Fruit fly (Drosophila melanogaster) whole organism, prepupa: ENCODE measurements around the gene bib.

ENCODE experiments used
- CG10631 ChIP-seq: fragments of 200-800 bp; sonication (Bioruptor generic); optimal IDR thresholded peaks from 2 replicates; lab custom pipeline; 2016; ENCODE audit warnings: missing biosample characterization, missing genetic modification characterization
- CG10669 ChIP-seq: fragments of 200-800 bp; sonication (Bioruptor generic); optimal IDR thresholded peaks from 3 replicates; lab custom pipeline; 2018; ENCODE audit warnings: missing biosample characterization, mild to moderate bottlenecking, missing genetic modification characterization, moderate library complexity
- CG11762 ChIP-seq: fragments of 200-800 bp; sonication (Bioruptor generic); optimal IDR thresholded peaks from 3 replicates; lab custom pipeline; 2016; ENCODE audit warnings: missing biosample characterization, missing genetic modification characterization; ENCODE audit not compliant: insufficient read depth
- CG11902 ChIP-seq: fragments of 200-800 bp; sonication (Bioruptor generic); optimal IDR thresholded peaks from 3 replicates; lab custom pipeline; 2016; ENCODE audit warnings: missing biosample characterization, missing genetic modification characterization
- CG3032 ChIP-seq: fragments of 200-800 bp; optimal IDR thresholded peaks from 2 replicates; lab custom pipeline; 2019; ENCODE audit warnings: missing biosample characterization, mild to moderate bottlenecking, missing genetic modification characterization, moderate library complexity
- CG31627 ChIP-seq: fragments of 200-800 bp; sonication (Bioruptor generic); optimal IDR thresholded peaks from 3 replicates; lab custom pipeline; 2016; ENCODE audit warnings: missing biosample characterization, missing genetic modification characterization
- CG32006 ChIP-seq: fragments of 200-800 bp; sonication (Bioruptor generic); optimal IDR thresholded peaks from 3 replicates; lab custom pipeline; 2017; ENCODE audit warnings: missing biosample characterization, mild to moderate bottlenecking, missing genetic modification characterization
- CG34406 ChIP-seq: fragments of 200-800 bp; sonication (Bioruptor generic); optimal IDR thresholded peaks from 3 replicates; lab custom pipeline; 2016; ENCODE audit warnings: missing biosample characterization, missing genetic modification characterization
- CG3919 ChIP-seq: fragments of 200-800 bp; sonication (Bioruptor generic); optimal IDR thresholded peaks from 3 replicates; lab custom pipeline; 2016; ENCODE audit warnings: missing biosample characterization, missing genetic modification characterization
- CG4318 ChIP-seq: fragments of 200-800 bp; sonication (Bioruptor generic); optimal IDR thresholded peaks from 3 replicates; lab custom pipeline; 2017; ENCODE audit warnings: missing biosample characterization, mild to moderate bottlenecking, missing genetic modification characterization
- CG6163 ChIP-seq: fragments of 200-800 bp; sonication (Bioruptor generic); IDR thresholded peaks from 3 replicates; pipeline ENCODE4 v1.3.6; 2022; ENCODE audit warnings: missing biosample characterization, missing genetic modification characterization
- CG6854 ChIP-seq: fragments of 200-800 bp; sonication (Bioruptor generic); optimal IDR thresholded peaks from 2 replicates; lab custom pipeline; 2017; ENCODE audit warnings: missing biosample characterization, mild to moderate bottlenecking, missing genetic modification characterization
- CG7368 ChIP-seq: fragments of 200-800 bp; sonication (Bioruptor generic); optimal IDR thresholded peaks from 3 replicates; lab custom pipeline; 2016; ENCODE audit warnings: missing biosample characterization, missing genetic modification characterization
- CG8119 ChIP-seq: fragments of 200-800 bp; sonication (Bioruptor generic); IDR thresholded peaks from 3 replicates; pipeline ENCODE4 v1.3.6; 2022; ENCODE audit warnings: missing biosample characterization, missing genetic modification characterization
- CG8319 ChIP-seq: fragments of 200-800 bp; sonication (Bioruptor generic); optimal IDR thresholded peaks from 3 replicates; lab custom pipeline; 2016; ENCODE audit warnings: missing biosample characterization, missing genetic modification characterization
- CG8632 ChIP-seq: fragments of 200-800 bp; sonication (Bioruptor generic); optimal IDR thresholded peaks from 3 replicates; lab custom pipeline; 2016; ENCODE audit warnings: missing biosample characterization, missing genetic modification characterization
- CG9139 ChIP-seq: fragments of 200-800 bp; sonication (Bioruptor generic); optimal IDR thresholded peaks from 3 replicates; lab custom pipeline; 2017; ENCODE audit warnings: missing biosample characterization, mild to moderate bottlenecking, missing genetic modification characterization
- Eip78C ChIP-seq: fragments of 200-800 bp; sonication (Bioruptor generic); peaks from one replicate; lab custom pipeline; 2016; ENCODE audit warnings: missing biosample characterization, missing genetic modification characterization
- Eip93F ChIP-seq: fragments of 200-800 bp; sonication (Bioruptor generic); optimal IDR thresholded peaks from 2 replicates; lab custom pipeline; 2016; ENCODE audit warnings: missing biosample characterization, mild to moderate bottlenecking, missing genetic modification characterization
- Ets21C ChIP-seq: fragments of 200-800 bp; sonication (Bioruptor generic); optimal IDR thresholded peaks from 3 replicates; lab custom pipeline; 2016; ENCODE audit warnings: missing biosample characterization, missing genetic modification characterization
- Ets96B ChIP-seq: fragments of 200-800 bp; optimal IDR thresholded peaks from 2 replicates; lab custom pipeline; 2019; ENCODE audit warnings: missing biosample characterization, mild to moderate bottlenecking, missing genetic modification characterization, moderate library complexity
- Hr38 ChIP-seq: sonication (Bioruptor generic); optimal IDR thresholded peaks from 2 replicates; lab custom pipeline; 2016; ENCODE audit warnings: missing biosample characterization, missing genetic modification characterization
- Hr4 ChIP-seq: fragments of 200-800 bp; sonication (Bioruptor generic); optimal IDR thresholded peaks from 3 replicates; lab custom pipeline; 2016; ENCODE audit warnings: missing biosample characterization, missing genetic modification characterization
- Smox ChIP-seq: fragments of 200-800 bp; sonication (Bioruptor generic); optimal IDR thresholded peaks from 3 replicates; lab custom pipeline; 2016; ENCODE audit warnings: missing biosample characterization, missing genetic modification characterization
- Sox102F ChIP-seq: fragments of 200-800 bp; sonication (Bioruptor generic); optimal IDR thresholded peaks from 2 replicates; lab custom pipeline; 2016; ENCODE audit warnings: missing biosample characterization, mild to moderate bottlenecking, missing genetic modification characterization
- Sox14 ChIP-seq: fragments of 200-800 bp; sonication (Bioruptor generic); optimal IDR thresholded peaks from 3 replicates; lab custom pipeline; 2016; ENCODE audit warnings: missing biosample characterization, missing genetic modification characterization
- Sox15 ChIP-seq: fragments of 200-800 bp; sonication (Bioruptor generic); optimal IDR thresholded peaks from 3 replicates; lab custom pipeline; 2016; ENCODE audit warnings: missing biosample characterization, missing genetic modification characterization
- cyc ChIP-seq: fragments of 200-800 bp; sonication (Bioruptor generic); optimal IDR thresholded peaks from 3 replicates; lab custom pipeline; 2016; ENCODE audit warnings: missing biosample characterization, missing genetic modification characterization
- dac ChIP-seq: fragments of 200-800 bp; sonication (Bioruptor generic); optimal IDR thresholded peaks from 2 replicates; lab custom pipeline; 2017; ENCODE audit warnings: missing biosample characterization, mild to moderate bottlenecking, missing genetic modification characterization
- dsx ChIP-seq: fragments of 200-800 bp; optimal IDR thresholded peaks from 3 replicates; lab custom pipeline; 2019; ENCODE audit warnings: missing biosample characterization, mild to moderate bottlenecking, missing genetic modification characterization, moderate library complexity; ENCODE audit not compliant: poor library complexity, severe bottlenecking
- eg ChIP-seq: fragments of 200-800 bp; sonication (Bioruptor generic); IDR thresholded peaks from 3 replicates; pipeline ENCODE4 v1.3.6; 2022; ENCODE audit warnings: missing biosample characterization, missing genetic modification characterization
- esn ChIP-seq: fragments of 200-800 bp; sonication (Bioruptor generic); optimal IDR thresholded peaks from 2 replicates; lab custom pipeline; 2016; ENCODE audit warnings: missing biosample characterization, mild to moderate bottlenecking, missing genetic modification characterization, moderate library complexity
- fd59A ChIP-seq: fragments of 200-800 bp; sonication (Bioruptor generic); optimal IDR thresholded peaks from 2 replicates; lab custom pipeline; 2017; ENCODE audit warnings: missing biosample characterization, mild to moderate bottlenecking, missing genetic modification characterization, missing genetic modification reagents
- lz ChIP-seq: fragments of 200-800 bp; sonication (Bioruptor generic); optimal IDR thresholded peaks from 3 replicates; lab custom pipeline; 2016; ENCODE audit warnings: missing biosample characterization, missing genetic modification characterization
- net ChIP-seq: fragments of 200-800 bp; sonication (Bioruptor generic); optimal IDR thresholded peaks from 3 replicates; lab custom pipeline; 2016; ENCODE audit warnings: missing biosample characterization, missing genetic modification characterization
- spab ChIP-seq: fragments of 200-800 bp; sonication (Bioruptor generic); optimal IDR thresholded peaks from 2 replicates; lab custom pipeline; 2017; ENCODE audit warnings: missing biosample characterization, mild to moderate bottlenecking, missing genetic modification characterization, missing genetic modification reagents
- svp ChIP-seq: fragments of 200-800 bp; sonication (Bioruptor generic); peaks from one replicate; lab custom pipeline; 2016; ENCODE audit warnings: missing biosample characterization, missing genetic modification characterization
- topi ChIP-seq: fragments of 200-800 bp; sonication (Bioruptor generic); optimal IDR thresholded peaks from 3 replicates; lab custom pipeline; 2016; ENCODE audit warnings: missing biosample characterization, missing genetic modification characterization
- vri ChIP-seq: fragments of 200-800 bp; sonication (Bioruptor generic); optimal IDR thresholded peaks from 3 replicates; lab custom pipeline; 2016; ENCODE audit warnings: missing biosample characterization, mild to moderate bottlenecking, missing genetic modification characterization

bib gene

dm6 chr2L:9984078-9984772, at the start of gene bib (continued):
- TF ChIP-seq Sox102F: peak; percentile 84
- peak; percentile 75 for TF ChIP-seq Sox14 (GFP tag; lab: Kevin White, UChicago)
- TF ChIP-seq CG3032 (tag; lab: Kevin White, UChicago): peak; percentile 93
- TF ChIP-seq CG6854: peak; percentile 79
- TF ChIP-seq esn (GFP tag; lab: Kevin White, UChicago): peak; percentile 90
- TF ChIP-seq CG8119 (GFP tag; lab: Robert Waterston, UW): peak; percentile 89
- TF ChIP-seq CG8632 (GFP tag; lab: Kevin White, UChicago): peak; percentile 90
- peak; percentile 89 for TF ChIP-seq spab (GFP tag; lab: Kevin White, UChicago)
- peak; percentile 90 for TF ChIP-seq CG10669 (GFP tag; lab: Kevin White, UChicago)
- TF ChIP-seq, all 60 proteins: peak for 59

DNA sequence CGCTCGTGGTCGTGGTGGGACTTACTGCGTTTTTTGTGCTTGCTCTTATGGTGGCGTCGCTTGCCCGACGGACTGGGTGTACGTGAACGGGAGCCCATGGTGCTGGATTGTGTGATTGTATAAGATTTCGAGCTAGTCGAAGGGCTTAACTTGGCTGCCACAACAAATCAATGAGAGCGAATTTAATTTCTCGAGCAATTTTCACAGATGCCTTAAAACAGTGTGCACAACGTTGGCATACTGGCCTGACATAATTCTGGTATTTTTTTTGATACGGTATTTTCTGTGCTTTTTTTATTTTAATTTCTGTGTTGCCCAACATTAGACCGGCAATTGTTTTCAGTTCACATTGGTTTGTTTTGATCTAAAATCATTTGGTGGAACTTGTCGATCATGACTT, 46.5 kb upstream of the bib start, which contains the start of gene Arglu1:
TSS of gene Arglu1 (minus strand) at position 227 of the 400 bp plus-strand sequence.
- TF ChIP-seq CG4318: no peak
- TF ChIP-seq cyc: peak; percentile 40
- no peak for TF ChIP-seq Hr4
- TF ChIP-seq CG34406 (GFP tag; lab: Kevin White, UChicago): no peak
- no peak for TF ChIP-seq Ets21C (GFP tag; lab: Kevin White, UChicago)
- TF ChIP-seq CG9139: no peak
- no peak for TF ChIP-seq CG10669 (GFP tag; lab: Kevin White, UChicago)
- TF ChIP-seq CG7368 (GFP tag; lab: Kevin White, UChicago): no peak
- no peak for TF ChIP-seq dac (GFP tag; lab: Kevin White, UChicago)
- no peak for TF ChIP-seq CG10631 (GFP tag; lab: Kevin White, UChicago)
- no peak for TF ChIP-seq dsx (GFP tag; lab: Kevin White, UChicago)
- TF ChIP-seq Ets96B (tag; lab: Kevin White, UChicago): no peak
- TF ChIP-seq Smox (GFP tag; lab: Kevin White, UChicago): no peak
- TF ChIP-seq CG6854: no peak
- TF ChIP-seq CG6163: peak; percentile 53; the same call in 2 of the 3 replicates
- no peak for TF ChIP-seq Sox15 (GFP tag; lab: Kevin White, UChicago)
- TF ChIP-seq lz (GFP tag; lab: Kevin White, UChicago): peak; percentile 41
- peak; percentile 9 for TF ChIP-seq CG31627 (GFP tag; lab: Kevin White, UChicago)

DNA sequence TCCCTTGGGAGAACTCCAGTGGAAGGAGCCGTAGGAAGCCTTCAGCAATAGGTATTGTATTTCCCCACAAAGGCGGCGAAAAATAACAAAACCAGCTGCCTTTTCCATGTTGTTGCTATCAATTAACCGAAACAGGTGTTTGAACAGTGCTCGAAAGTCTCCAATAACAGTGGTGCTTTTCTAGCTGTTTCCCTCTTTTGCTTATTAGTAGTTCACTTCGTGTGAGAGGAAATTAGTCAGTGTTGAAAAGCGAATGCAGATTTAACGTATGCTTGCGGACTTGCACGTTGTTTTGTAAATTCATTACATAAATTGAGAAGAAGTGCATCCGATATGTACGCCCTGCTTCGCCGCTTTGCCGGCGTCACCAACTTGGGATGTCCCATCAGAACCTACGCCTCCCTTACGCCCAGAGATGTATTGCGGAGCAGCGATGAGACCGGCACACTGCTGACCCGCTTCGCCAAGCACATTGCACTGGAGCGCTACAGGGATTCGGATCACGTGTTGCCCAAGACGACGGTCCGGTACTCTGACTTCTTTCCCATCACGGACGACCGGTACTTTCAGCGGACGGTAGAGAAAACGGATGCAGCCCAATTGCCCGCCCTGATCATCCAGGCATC, 45.7 kb upstream of the bib start, which contains the start of the genes Datp and CG4619:
TSS of gene Datp (minus strand) at position 160 of the 626 bp plus-strand sequence.
TSS of gene CG4619 (plus strand) at position 233 of the 626 bp plus-strand sequence.
- peak; percentile 42 for TF ChIP-seq cyc
- TF ChIP-seq fd59A (GFP tag; lab: Kevin White, UChicago): peak; percentile 19
- peak; percentile 18 for TF ChIP-seq CG7368 (GFP tag; lab: Kevin White, UChicago)
- TF ChIP-seq eg (GFP tag; lab: Robert Waterston, UW): peak; percentile 56; the same call in 1 of the 3 replicates
- no peak for TF ChIP-seq Smox (GFP tag; lab: Kevin White, UChicago)
- peak; percentile 42 for TF ChIP-seq lz (GFP tag; lab: Kevin White, UChicago)
- TF ChIP-seq CG32006 (GFP tag; lab: Kevin White, UChicago): no peak
- no peak for TF ChIP-seq dac (GFP tag; lab: Kevin White, UChicago)
- no peak for TF ChIP-seq Hr4
- no peak for TF ChIP-seq Eip93F
- TF ChIP-seq topi: peak; percentile 40
- TF ChIP-seq CG8319 (GFP tag; lab: Kevin White, UChicago): no peak
- TF ChIP-seq Ets96B (tag; lab: Kevin White, UChicago): peak; percentile 13
- peak; percentile 29 for TF ChIP-seq CG11762 (GFP tag; lab: Kevin White, UChicago)
- TF ChIP-seq vri: peak; percentile 59
- peak; percentile 74 for TF ChIP-seq Eip78C
- no peak for TF ChIP-seq Ets21C (GFP tag; lab: Kevin White, UChicago)
- peak; percentile 61 for TF ChIP-seq CG3919 (GFP tag; lab: Kevin White, UChicago)
- TF ChIP-seq svp: no peak
- TF ChIP-seq CG31627 (GFP tag; lab: Kevin White, UChicago): peak; percentile 35
- TF ChIP-seq Hr38 (GFP tag; lab: Kevin White, UChicago): no peak
- 0 out of 3 replicates have a peak, but pooled peaks have one; percentile 29 for TF ChIP-seq CG6163
- no peak for TF ChIP-seq CG11902 (GFP tag; lab: Kevin White, UChicago)
- peak; percentile 39 for TF ChIP-seq net (GFP tag; lab: Kevin White, UChicago)
- TF ChIP-seq esn (GFP tag; lab: Kevin White, UChicago): peak; percentile 58
- peak; percentile 2 for TF ChIP-seq Sox14 (GFP tag; lab: Kevin White, UChicago)
